Worm (Caenorhabditis elegans) whole organism, midembryonic: ENCODE measurements around the gene srw-42.

Experiments used
- T22C8.4 ChIP-seq: fragments of 200-800 bp; sonication (Bioruptor generic); IDR thresholded peaks from 2 replicates; pipeline ENCODE4 v1.3.6; 2022; ENCODE audit warnings: missing genetic modification characterization, missing compliant biosample characterization
- cog-1 ChIP-seq: sonication (generic microtip); optimal IDR thresholded peaks from 2 replicates; lab custom pipeline; 2016; ENCODE audit warnings: missing genetic modification characterization, missing compliant biosample characterization
- flt-1 ChIP-seq: fragments of 200-800 bp; sonication (Bioruptor generic); IDR thresholded peaks from 2 replicates; pipeline ENCODE4 v1.3.6; 2022; ENCODE audit warnings: missing genetic modification characterization, missing compliant biosample characterization
- klf-2 ChIP-seq: fragments of 200-800 bp; sonication (Bioruptor generic); conservative IDR thresholded peaks from 2 replicates; pipeline ENCODE4 v1.3.6; 2022; ENCODE audit warnings: missing genetic modification reagents, missing genetic modification characterization, missing compliant biosample characterization
- ref-1 ChIP-seq: fragments of 200-800 bp; sonication (Bioruptor generic); conservative IDR thresholded peaks from 2 replicates; pipeline ENCODE4 v1.3.6; 2022; ENCODE audit warnings: missing genetic modification reagents, missing genetic modification characterization, missing compliant biosample characterization

DNA sequence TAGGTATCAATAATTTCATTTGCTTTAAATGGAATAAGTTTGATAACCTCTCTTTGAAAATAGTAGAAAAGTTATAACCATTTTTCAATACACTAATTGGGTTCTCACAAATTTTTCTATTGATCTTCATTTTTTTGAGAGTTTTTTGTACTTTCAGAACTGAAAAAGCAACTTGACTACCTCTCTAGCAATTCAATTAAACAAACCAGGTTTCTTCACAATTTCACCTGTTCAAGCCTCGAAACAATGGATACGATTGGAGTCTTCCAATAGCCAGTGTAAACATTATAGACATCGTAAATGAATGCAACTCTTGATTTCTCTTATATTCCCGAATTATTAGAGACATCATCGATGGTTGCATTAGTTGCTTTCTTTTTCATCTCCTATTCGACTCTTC is 36.3 kb upstream of the srw-42 start, which contains the start of gene srz-99:
- TF ChIP-seq cog-1 (no peak), flt-1 (GFP tag; lab: Robert Waterston, UW) (no peak), ref-1 (GFP tag; lab: Robert Waterston, UW) (no peak), T22C8.4 (GFP tag; lab: Robert Waterston, UW) (no peak), klf-2 (GFP tag; lab: Robert Waterston, UW) (no peak)
